Fruit fly (Drosophila melanogaster) whole organism, wandering third instar larva: ENCODE data around the gene spdo.

ENCODE experiments used
- Abd-B ChIP-seq: fragments of >200 bp; optimal IDR thresholded peaks from 2 replicates; lab custom pipeline; 2017; ENCODE audit warnings: missing biosample characterization, missing genetic modification characterization
- CG9705 ChIP-seq: fragments of 200-800 bp; sonication (Bioruptor generic); optimal IDR thresholded peaks from 2 replicates; lab custom pipeline; 2018; ENCODE audit warnings: missing biosample characterization, mild to moderate bottlenecking, missing genetic modification characterization
- Dfd ChIP-seq: fragments of >200 bp; optimal IDR thresholded peaks from 2 replicates; lab custom pipeline; 2017; ENCODE audit warnings: missing biosample characterization, missing genetic modification characterization
- GATAd ChIP-seq: sonication (Bioruptor generic); optimal IDR thresholded peaks from 2 replicates; lab custom pipeline; 2016; ENCODE audit warnings: missing biosample characterization, missing genetic modification characterization
- HLH106 ChIP-seq: fragments of 200-800 bp; optimal IDR thresholded peaks from 3 replicates; lab custom pipeline; 2019; ENCODE audit warnings: missing biosample characterization, mild to moderate bottlenecking, missing genetic modification characterization, moderate library complexity
- Hr78 ChIP-seq: fragments of >200 bp; optimal IDR thresholded peaks from 2 replicates; lab custom pipeline; 2017; ENCODE audit warnings: missing biosample characterization, missing genetic modification characterization
- Myc ChIP-seq: fragments of >200 bp; optimal IDR thresholded peaks from 2 replicates; lab custom pipeline; 2017
- N ChIP-seq: fragments of >200 bp; optimal IDR thresholded peaks from 2 replicates; lab custom pipeline; 2018; ENCODE audit warnings: missing biosample characterization, missing external identifiers, missing genetic modification characterization
- Vsx2 ChIP-seq: fragments of 200-300, 225-300 bp; sonication (Bioruptor generic); optimal IDR thresholded peaks from 2 replicates; lab custom pipeline; 2018; ENCODE audit warnings: missing biosample characterization, missing genetic modification characterization; ENCODE audit not compliant: partially characterized antibody
- dsf ChIP-seq: sonication (Bioruptor generic); optimal IDR thresholded peaks from 2 replicates; lab custom pipeline; 2016; ENCODE audit warnings: missing biosample characterization, missing genetic modification characterization, borderline replicate concordance
- woc ChIP-seq: sonication (Bioruptor generic); optimal IDR thresholded peaks from 2 replicates; lab custom pipeline; 2016; ENCODE audit warnings: missing biosample characterization, mild to moderate bottlenecking, missing genetic modification characterization

- TF ChIP-seq N (no peak), Dfd (no peak), Vsx2 (GFP tag; lab: Kevin White, UChicago) (no peak), HLH106 (tag; lab: Kevin White, UChicago) (no peak), woc (GFP tag; lab: Kevin White, UChicago) (no peak), Abd-B (GFP tag; lab: Kevin White, UChicago) (no peak), Myc (lab: Kevin White, UChicago) (no peak), CG9705 (GFP tag; lab: Kevin White, UChicago) (no peak), Hr78 (GFP tag; lab: Kevin White, UChicago) (no peak), dsf (GFP tag; lab: Kevin White, UChicago) (no peak), GATAd (GFP tag; lab: Kevin White, UChicago) (no peak)
Measured at dm6 chr3R:30470690-30471089, 5.8 kb upstream of the spdo start.
